In the genomic region with DNA sequence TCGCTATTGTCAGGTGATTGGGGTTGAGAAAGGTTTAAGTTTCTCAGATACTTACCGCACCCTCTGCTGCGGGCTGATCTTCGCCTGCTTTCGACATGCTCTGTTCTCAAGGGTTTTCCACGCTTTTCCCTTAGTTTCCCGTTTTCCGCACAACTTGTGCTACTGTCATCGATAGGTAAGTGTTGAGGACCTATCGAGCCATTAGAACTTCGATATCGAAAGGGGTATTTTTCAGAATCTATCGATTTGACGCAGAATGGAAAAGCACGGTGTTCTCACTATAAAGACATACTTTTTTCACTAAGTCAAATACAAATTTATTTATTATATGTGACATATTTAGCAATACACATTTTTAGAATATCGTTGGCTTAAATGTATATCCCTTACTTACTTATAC, we compare ENCODE assay signal across 5 fruit fly cellular contexts.
TF ChIP-seq lines count a peak whose summit lies in the region.

A gene (minus strand): TSS at position 306 of the 400 bp plus-strand sequence.

- no peak for TF ChIP-seq CTCF in whole organism, embryonic (GFP tag; optimal IDR thresholded peaks at IDR 0.05; lab: Kevin White, UChicago)

TF ChIP-seq in whole organism, adult, 20 proteins besides CTCF, POLR2A, EP300 and RAD21:
- TF ChIP-seq bab1 (GFP tag; optimal IDR thresholded peaks at IDR 0.05; lab: Kevin White, UChicago), result peak; percentile 51
- no peak for TF ChIP-seq CG33017 (tag; optimal IDR thresholded peaks at IDR 0.05; lab: Kevin White, UChicago)

TF ChIP-seq in whole organism, embryonic, 481 proteins besides CTCF, POLR2A, EP300 and RAD21 (continues in another document):
- TF ChIP-seq CG12391 (tag; optimal IDR thresholded peaks at IDR 0.05; lab: Kevin White, UChicago) (peak; percentile 42), CG6791 (GFP tag; IDR thresholded peaks at IDR 0.05; lab: Robert Waterston, UW; ENCODE audit: partially characterized antibody) (peak; percentile 80), Hr78 (GFP tag; optimal IDR thresholded peaks at IDR 0.05; lab: Kevin White, UChicago) (no peak), abd-A (tag; optimal IDR thresholded peaks at IDR 0.05; lab: Kevin White, UChicago) (no peak), CG1024 (GFP tag; IDR thresholded peaks at IDR 0.05; lab: Robert Waterston, UW) (no peak), CG6813 (GFP tag; optimal IDR thresholded peaks at IDR 0.05; lab: Kevin White, UChicago) (no peak), row (GFP tag; IDR thresholded peaks at IDR 0.05; lab: Robert Waterston, UW) (peak; percentile 72), Elba2 (GFP tag; optimal IDR thresholded peaks at IDR 0.05; lab: Kevin White, UChicago) (no peak), HLHmδ (GFP tag; optimal IDR thresholded peaks at IDR 0.05; lab: Kevin White, UChicago) (no peak), gro (GFP tag; optimal IDR thresholded peaks at IDR 0.05; lab: Kevin White, UChicago) (no peak), prd (optimal IDR thresholded peaks at IDR 0.05; lab: Kevin White, UChicago) (no peak), prd (GFP tag; IDR thresholded peaks at IDR 0.05; lab: Robert Waterston, UW) (0 out of 3 replicates have a peak, but pooled peaks have one; percentile 11), Bgb (GFP tag; IDR thresholded peaks at IDR 0.05; lab: Robert Waterston, UW; ENCODE audit: partially characterized antibody) (peak; percentile 78), HLH54F (GFP tag; optimal IDR thresholded peaks at IDR 0.05; lab: Kevin White, UChicago) (no peak), CG11560 (tag; IDR thresholded peaks at IDR 0.05; lab: Robert Waterston, UW) (peak; percentile 31; the same call in 1 of the 3 replicates), Rfx (GFP tag; IDR thresholded peaks at IDR 0.05; lab: Robert Waterston, UW) (peak; percentile 57; the same call in 1 of the 2 replicates), cwo (GFP tag; optimal IDR thresholded peaks at IDR 0.05; lab: Kevin White, UChicago) (no peak), tup (GFP tag; optimal IDR thresholded peaks at IDR 0.05; lab: Kevin White, UChicago) (no peak), wek (GFP tag; optimal IDR thresholded peaks at IDR 0.05; lab: Kevin White, UChicago) (peak; percentile 94), ara (GFP tag; IDR thresholded peaks at IDR 0.05; lab: Robert Waterston, UW) (no peak)

TF ChIP-seq in whole organism, prepupa, 60 proteins besides CTCF, POLR2A, EP300 and RAD21:
- TF ChIP-seq CG10669 (GFP tag; optimal IDR thresholded peaks at IDR 0.05; lab: Kevin White, UChicago) (no peak), eg (GFP tag; IDR thresholded peaks at IDR 0.05; lab: Robert Waterston, UW) (peak; percentile 24; the same call in 1 of the 3 replicates), esn (GFP tag; optimal IDR thresholded peaks at IDR 0.05; lab: Kevin White, UChicago) (peak; percentile 3), Eip75B (GFP tag; optimal IDR thresholded peaks at IDR 0.05; lab: Kevin White, UChicago) (no peak), CG31627 (GFP tag; optimal IDR thresholded peaks at IDR 0.05; lab: Kevin White, UChicago) (peak; percentile 17), CG3919 (GFP tag; optimal IDR thresholded peaks at IDR 0.05; lab: Kevin White, UChicago) (no peak)

TF ChIP-seq in whole organism, pupa, 21 proteins besides CTCF, POLR2A, EP300 and RAD21:
- no peak for TF ChIP-seq Snoo (tag; optimal IDR thresholded peaks at IDR 0.05; lab: Kevin White, UChicago)
- peak; percentile 3 for TF ChIP-seq CG15710 (tag; optimal IDR thresholded peaks at IDR 0.05; lab: Kevin White, UChicago)
- no peak for TF ChIP-seq CG4496 (GFP tag; IDR thresholded peaks at IDR 0.05; lab: Robert Waterston, UW)
- TF ChIP-seq CG34367 (tag; optimal IDR thresholded peaks at IDR 0.05; lab: Kevin White, UChicago), result no peak
- no peak for TF ChIP-seq D1 (tag; optimal IDR thresholded peaks at IDR 0.05; lab: Kevin White, UChicago)
- no peak for TF ChIP-seq CG13204 (GFP tag; optimal IDR thresholded peaks at IDR 0.05; lab: Kevin White, UChicago)
- no peak for TF ChIP-seq Pif1A (GFP tag; optimal IDR thresholded peaks at IDR 0.05; lab: Kevin White, UChicago)
TF ChIP-seq in whole organism, pupa: peak in this region for 1.

TF ChIP-seq in whole organism, wandering third instar larva, 38 proteins besides CTCF, POLR2A, EP300 and RAD21:
- TF ChIP-seq dsf (GFP tag; optimal IDR thresholded peaks at IDR 0.05; lab: Kevin White, UChicago; ENCODE audit: borderline replicate concordance) (no peak), OdsH (GFP tag; optimal IDR thresholded peaks at IDR 0.05; lab: Kevin White, UChicago) (no peak), woc (GFP tag; optimal IDR thresholded peaks at IDR 0.05; lab: Kevin White, UChicago) (peak; percentile 29)
